Comparison of ENCODE assay signal across 1 fruit fly cellular context in the genomic region with DNA sequence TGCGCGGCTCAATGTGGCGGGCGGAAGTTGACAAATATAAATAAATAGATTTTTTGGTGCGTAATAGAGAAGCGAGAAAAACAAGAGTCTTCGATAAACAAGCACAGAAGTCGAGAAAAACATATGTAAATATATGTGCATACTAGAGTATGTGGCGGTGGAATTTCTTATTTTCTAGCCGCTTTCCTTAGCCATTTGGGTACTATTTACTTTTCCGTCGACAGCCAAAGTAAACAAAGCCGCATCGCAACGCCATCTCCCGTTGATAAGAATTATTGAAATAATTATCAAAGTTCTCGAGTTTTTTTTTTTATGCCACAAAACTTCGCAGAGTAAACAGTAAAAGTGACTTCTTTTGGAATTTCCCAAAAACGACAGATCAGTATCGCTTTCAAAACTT.
TF ChIP-seq lines count a peak whose summit lies in the region.

No protein-coding gene starts in this region.

TF ChIP-seq in whole organism, embryonic, 481 proteins besides CTCF, POLR2A, EP300 and RAD21 (continued from another document and continues in another):
- TF ChIP-seq CG10462 (GFP tag; optimal IDR thresholded peaks at IDR 0.05; lab: Kevin White, UChicago) (no peak), CG3281 (GFP tag; optimal IDR thresholded peaks at IDR 0.05; lab: Kevin White, UChicago) (peak; percentile 59), CG4854 (GFP tag; optimal IDR thresholded peaks at IDR 0.05; lab: Kevin White, UChicago) (peak; percentile 10), CG8924 (tag; optimal IDR thresholded peaks at IDR 0.05; lab: Kevin White, UChicago) (no peak), Camta (GFP tag; optimal IDR thresholded peaks at IDR 0.05; lab: Kevin White, UChicago) (no peak), CG7839 (tag; optimal IDR thresholded peaks at IDR 0.05; lab: Kevin White, UChicago) (no peak), exex (tag; optimal IDR thresholded peaks at IDR 0.05; lab: Kevin White, UChicago) (no peak), kni (GFP tag; optimal IDR thresholded peaks at IDR 0.05; lab: Kevin White, UChicago) (no peak), ato (GFP tag; IDR thresholded peaks at IDR 0.05; lab: Robert Waterston, UW; ENCODE audit: partially characterized antibody) (no peak), bbx (GFP tag; IDR thresholded peaks at IDR 0.05; lab: Robert Waterston, UW; ENCODE audit: partially characterized antibody) (no peak), Tbp (GFP tag; optimal IDR thresholded peaks at IDR 0.05; lab: Kevin White, UChicago) (no peak), BEAF-32 (GFP tag; optimal IDR thresholded peaks at IDR 0.05; lab: Kevin White, UChicago) (no peak), CG11723 (GFP tag; optimal IDR thresholded peaks at IDR 0.05; lab: Kevin White, UChicago) (peak; percentile 17), CG8478 (optimal IDR thresholded peaks at IDR 0.05; lab: Kevin White, UChicago) (no peak), CG11504 (tag; optimal IDR thresholded peaks at IDR 0.05; lab: Kevin White, UChicago) (no peak), klu (GFP tag; IDR thresholded peaks at IDR 0.05; lab: Robert Waterston, UW) (no peak), CG10366 (GFP tag; IDR thresholded peaks at IDR 0.05; lab: Robert Waterston, UW) (no peak), CG12155 (GFP tag; optimal IDR thresholded peaks at IDR 0.05; lab: Kevin White, UChicago) (no peak), TFAM (GFP tag; optimal IDR thresholded peaks at IDR 0.05; lab: Kevin White, UChicago) (no peak), CG6272 (GFP tag; IDR thresholded peaks at IDR 0.05; lab: Robert Waterston, UW) (no peak), gem (tag; optimal IDR thresholded peaks at IDR 0.05; lab: Kevin White, UChicago) (no peak), dmrt11E (tag; optimal IDR thresholded peaks at IDR 0.05; lab: Kevin White, UChicago) (no peak), ttk (GFP tag; IDR thresholded peaks at IDR 0.05; lab: Robert Waterston, UW) (no peak), tap (tag; optimal IDR thresholded peaks at IDR 0.05; lab: Kevin White, UChicago) (no peak), HmgZ (tag; optimal IDR thresholded peaks at IDR 0.05; lab: Kevin White, UChicago) (no peak), CG5953 (GFP tag; IDR thresholded peaks at IDR 0.05; lab: Robert Waterston, UW) (no peak), HLH4C (GFP tag; IDR thresholded peaks at IDR 0.05; lab: Robert Waterston, UW; ENCODE audit: partially characterized antibody) (no peak), zen2 (GFP tag; IDR thresholded peaks at IDR 0.05; lab: Robert Waterston, UW; ENCODE audit: partially characterized antibody) (no peak), nerfin-2 (GFP tag; IDR thresholded peaks at IDR 0.05; lab: Robert Waterston, UW; ENCODE audit: partially characterized antibody) (no peak), br (optimal IDR thresholded peaks at IDR 0.05; lab: Kevin White, UChicago) (no peak), hkb (optimal IDR thresholded peaks at IDR 0.05; lab: Kevin White, UChicago) (no peak), hkb (GFP tag; IDR thresholded peaks at IDR 0.05; lab: Robert Waterston, UW) (0 out of 2 replicates have a peak, but pooled peaks have one; percentile 43), CG14050 (GFP tag; IDR thresholded peaks at IDR 0.05; lab: Robert Waterston, UW) (no peak), Sox100B (GFP tag; optimal IDR thresholded peaks at IDR 0.05; lab: Kevin White, UChicago) (no peak), CG2202 (tag; optimal IDR thresholded peaks at IDR 0.05; lab: Kevin White, UChicago) (peak; percentile 12), lilli (GFP tag; optimal IDR thresholded peaks at IDR 0.05; lab: Kevin White, UChicago) (no peak), HmgD (GFP tag; optimal IDR thresholded peaks at IDR 0.05; lab: Kevin White, UChicago) (no peak), CG9215 (GFP tag; IDR thresholded peaks at IDR 0.05; lab: Robert Waterston, UW) (no peak), sug (tag; optimal IDR thresholded peaks at IDR 0.05; lab: Kevin White, UChicago) (no peak), gt (GFP tag; IDR thresholded peaks at IDR 0.05; lab: Robert Waterston, UW) (no peak), CG13894 (tag; optimal IDR thresholded peaks at IDR 0.05; lab: Kevin White, UChicago) (no peak), Scr (GFP tag; IDR thresholded peaks at IDR 0.05; lab: Robert Waterston, UW; ENCODE audit: partially characterized antibody) (no peak), CG8765 (GFP tag; IDR thresholded peaks at IDR 0.05; lab: Robert Waterston, UW) (no peak), CG17802 (tag; optimal IDR thresholded peaks at IDR 0.05; lab: Kevin White, UChicago) (no peak), unpg (GFP tag; optimal IDR thresholded peaks at IDR 0.05; lab: Kevin White, UChicago) (peak; percentile 20), CG7987 (GFP tag; optimal IDR thresholded peaks at IDR 0.05; lab: Kevin White, UChicago) (peak; percentile 4), CG13296 (GFP tag; optimal IDR thresholded peaks at IDR 0.05; lab: Kevin White, UChicago) (peak; percentile 5), twi (tag; optimal IDR thresholded peaks at IDR 0.05; lab: Kevin White, UChicago) (no peak), CG17912 (GFP tag; optimal IDR thresholded peaks at IDR 0.05; lab: Kevin White, UChicago) (no peak), wek (GFP tag; optimal IDR thresholded peaks at IDR 0.05; lab: Kevin White, UChicago) (peak; percentile 51), CG17612 (GFP tag; IDR thresholded peaks at IDR 0.05; lab: Robert Waterston, UW) (no peak), CG18476 (GFP tag; optimal IDR thresholded peaks at IDR 0.05; lab: Kevin White, UChicago) (no peak), chif (GFP tag; optimal IDR thresholded peaks at IDR 0.05; lab: Kevin White, UChicago) (no peak), Lhr (GFP tag; optimal IDR thresholded peaks at IDR 0.05; lab: Kevin White, UChicago) (peak; percentile 24), toy (GFP tag; IDR thresholded peaks at IDR 0.05; lab: Robert Waterston, UW) (no peak), dimm (GFP tag; IDR thresholded peaks at IDR 0.05; lab: Robert Waterston, UW) (no peak), Doc3 (GFP tag; IDR thresholded peaks at IDR 0.05; lab: Robert Waterston, UW; ENCODE audit: partially characterized antibody) (no peak), CG16863 (GFP tag; optimal IDR thresholded peaks at IDR 0.05; lab: Kevin White, UChicago) (no peak), CG3163 (GFP tag; optimal IDR thresholded peaks at IDR 0.05; lab: Kevin White, UChicago) (no peak), row (GFP tag; IDR thresholded peaks at IDR 0.05; lab: Robert Waterston, UW) (no peak), Dref (GFP tag; IDR thresholded peaks at IDR 0.05; lab: Robert Waterston, UW) (no peak), CG3838 (GFP tag; optimal IDR thresholded peaks at IDR 0.05; lab: Kevin White, UChicago) (no peak), Optix (GFP tag; IDR thresholded peaks at IDR 0.05; lab: Robert Waterston, UW) (no peak), CG13287 (GFP tag; IDR thresholded peaks at IDR 0.05; lab: Robert Waterston, UW; ENCODE audit: partially characterized antibody) (no peak), CG14860 (GFP tag; IDR thresholded peaks at IDR 0.05; lab: Robert Waterston, UW; ENCODE audit: partially characterized antibody) (no peak), Lpt (GFP tag; optimal IDR thresholded peaks at IDR 0.05; lab: Kevin White, UChicago) (no peak), Hr39 (optimal IDR thresholded peaks at IDR 0.05; lab: Kevin White, UChicago) (no peak), CG16779 (GFP tag; IDR thresholded peaks at IDR 0.05; lab: Robert Waterston, UW) (no peak), dm (GFP tag; optimal IDR thresholded peaks at IDR 0.05; lab: Kevin White, UChicago) (no peak), ATbp (GFP tag; optimal IDR thresholded peaks at IDR 0.05; lab: Kevin White, UChicago) (peak; percentile 87), sqz (GFP tag; optimal IDR thresholded peaks at IDR 0.05; lab: Kevin White, UChicago) (no peak), wor (GFP tag; IDR thresholded peaks at IDR 0.05; lab: Robert Waterston, UW) (no peak), sens (GFP tag; lab: Kevin White, UChicago) (peak; percentile 81), slou (GFP tag; optimal IDR thresholded peaks at IDR 0.05; lab: Kevin White, UChicago) (no peak), inv (GFP tag; IDR thresholded peaks at IDR 0.05; lab: Robert Waterston, UW; ENCODE audit: partially characterized antibody) (no peak), gcm2 (GFP tag; optimal IDR thresholded peaks at IDR 0.05; lab: Kevin White, UChicago) (no peak), pnt (GFP tag; optimal IDR thresholded peaks at IDR 0.05; lab: Kevin White, UChicago) (no peak), CG8388 (GFP tag; optimal IDR thresholded peaks at IDR 0.05; lab: Kevin White, UChicago) (no peak), CG14965 (GFP tag; optimal IDR thresholded peaks at IDR 0.05; lab: Kevin White, UChicago; ENCODE audit: borderline replicate concordance) (no peak), CG33557 (GFP tag; optimal IDR thresholded peaks at IDR 0.05; lab: Kevin White, UChicago) (no peak), D (optimal IDR thresholded peaks at IDR 0.05; lab: Kevin White, UChicago) (no peak), D (GFP tag; optimal IDR thresholded peaks at IDR 0.05; lab: Kevin White, UChicago) (no peak), Atf6 (GFP tag; IDR thresholded peaks at IDR 0.05; lab: Robert Waterston, UW) (no peak), CG12744 (GFP tag; optimal IDR thresholded peaks at IDR 0.05; lab: Kevin White, UChicago) (no peak), CG2120 (GFP tag; optimal IDR thresholded peaks at IDR 0.05; lab: Kevin White, UChicago) (no peak), HLHmδ (GFP tag; optimal IDR thresholded peaks at IDR 0.05; lab: Kevin White, UChicago) (no peak), CG4617 (GFP tag; optimal IDR thresholded peaks at IDR 0.05; lab: Kevin White, UChicago; ENCODE audit: borderline replicate concordance) (no peak), CG4707 (GFP tag; optimal IDR thresholded peaks at IDR 0.05; lab: Kevin White, UChicago) (peak; percentile 12), Kr (GFP tag; optimal IDR thresholded peaks at IDR 0.05; lab: Kevin White, UChicago) (no peak), Atf-2 (GFP tag; optimal IDR thresholded peaks at IDR 0.05; lab: Kevin White, UChicago) (no peak), CG9817 (tag; optimal IDR thresholded peaks at IDR 0.05; lab: Kevin White, UChicago) (no peak), CG16815 (GFP tag; optimal IDR thresholded peaks at IDR 0.05; lab: Kevin White, UChicago) (no peak), gcm (GFP tag; optimal IDR thresholded peaks at IDR 0.05; lab: Kevin White, UChicago) (no peak), CG6791 (GFP tag; IDR thresholded peaks at IDR 0.05; lab: Robert Waterston, UW; ENCODE audit: partially characterized antibody) (no peak), Ets97D (GFP tag; optimal IDR thresholded peaks at IDR 0.05; lab: Kevin White, UChicago) (no peak), CG13123 (GFP tag; optimal IDR thresholded peaks at IDR 0.05; lab: Kevin White, UChicago) (no peak), z (GFP tag; IDR thresholded peaks at IDR 0.05; lab: Robert Waterston, UW) (no peak), Taf1 (GFP tag; IDR thresholded peaks at IDR 0.05; lab: Robert Waterston, UW) (no peak), CG34422 (GFP tag; IDR thresholded peaks at IDR 0.05; lab: Robert Waterston, UW) (no peak), nau (GFP tag; optimal IDR thresholded peaks at IDR 0.05; lab: Kevin White, UChicago) (no peak), CG16813 (GFP tag; IDR thresholded peaks at IDR 0.05; lab: Robert Waterston, UW; ENCODE audit: partially characterized antibody) (no peak), hth (optimal IDR thresholded peaks at IDR 0.05; lab: Kevin White, UChicago) (no peak), CG17385 (GFP tag; optimal IDR thresholded peaks at IDR 0.05; lab: Kevin White, UChicago) (peak; percentile 19), Doc2 (GFP tag; IDR thresholded peaks at IDR 0.05; lab: Robert Waterston, UW) (no peak), gro (GFP tag; optimal IDR thresholded peaks at IDR 0.05; lab: Kevin White, UChicago) (no peak), CG12659 (GFP tag; optimal IDR thresholded peaks at IDR 0.05; lab: Kevin White, UChicago) (peak; percentile 22), ap (GFP tag; IDR thresholded peaks at IDR 0.05; lab: Robert Waterston, UW) (no peak), CG5245 (GFP tag; optimal IDR thresholded peaks at IDR 0.05; lab: Kevin White, UChicago) (no peak), zf30C (GFP tag; optimal IDR thresholded peaks at IDR 0.05; lab: Kevin White, UChicago) (no peak), CG14014 (GFP tag; IDR thresholded peaks at IDR 0.05; lab: Robert Waterston, UW) (peak; percentile 21; the same call in 1 of the 2 replicates), Hr3 (GFP tag; optimal IDR thresholded peaks at IDR 0.05; lab: Kevin White, UChicago) (no peak), CG4328 (GFP tag; optimal IDR thresholded peaks at IDR 0.05; lab: Kevin White, UChicago) (no peak), fd102C (GFP tag; optimal IDR thresholded peaks at IDR 0.05; lab: Kevin White, UChicago) (no peak), ara (GFP tag; IDR thresholded peaks at IDR 0.05; lab: Robert Waterston, UW) (no peak), CG31224 (GFP tag; IDR thresholded peaks at IDR 0.05; lab: Robert Waterston, UW) (no peak), Chrac-16 (GFP tag; optimal IDR thresholded peaks at IDR 0.05; lab: Kevin White, UChicago) (no peak), corto (GFP tag; optimal IDR thresholded peaks at IDR 0.05; lab: Kevin White, UChicago) (no peak), Myb (GFP tag; optimal IDR thresholded peaks at IDR 0.05; lab: Kevin White, UChicago) (no peak), CG12219 (GFP tag; optimal IDR thresholded peaks at IDR 0.05; lab: Kevin White, UChicago) (no peak), Bgb (GFP tag; IDR thresholded peaks at IDR 0.05; lab: Robert Waterston, UW; ENCODE audit: partially characterized antibody) (no peak), pb (GFP tag; optimal IDR thresholded peaks at IDR 0.05; lab: Kevin White, UChicago) (no peak), vvl (GFP tag; IDR thresholded peaks at IDR 0.05; lab: Robert Waterston, UW) (peak; percentile 38; the same call in 1 of the 2 replicates), CG8089 (GFP tag; optimal IDR thresholded peaks at IDR 0.05; lab: Kevin White, UChicago) (no peak), Hr78 (GFP tag; optimal IDR thresholded peaks at IDR 0.05; lab: Kevin White, UChicago) (no peak), Fer2 (tag; optimal IDR thresholded peaks at IDR 0.05; lab: Kevin White, UChicago) (no peak), CG1832 (GFP tag; optimal IDR thresholded peaks at IDR 0.05; lab: Kevin White, UChicago) (no peak), schlank (tag; optimal IDR thresholded peaks at IDR 0.05; lab: Kevin White, UChicago) (peak; percentile 20), gsb (GFP tag; IDR thresholded peaks at IDR 0.05; lab: Robert Waterston, UW) (no peak), CG3065 (GFP tag; optimal IDR thresholded peaks at IDR 0.05; lab: Kevin White, UChicago) (no peak), Fer3 (tag; optimal IDR thresholded peaks at IDR 0.05; lab: Kevin White, UChicago) (peak; percentile 36), Deaf1 (tag; optimal IDR thresholded peaks at IDR 0.05; lab: Kevin White, UChicago) (no peak), CG7556 (GFP tag; optimal IDR thresholded peaks at IDR 0.05; lab: Kevin White, UChicago) (no peak), Ada2b (GFP tag; IDR thresholded peaks at IDR 0.05; lab: Robert Waterston, UW) (no peak)
